Fruit fly (Drosophila melanogaster) whole organism, embryonic: ENCODE data around the gene CG6048.
A peak's percentile ranks its signal among the peaks of the same experiment; 100 is the strongest.

Experiments used
- Abd-B ChIP-seq: fragments of 200-800 bp; sonication (Bioruptor generic); optimal IDR thresholded peaks from 2 replicates; lab custom pipeline; 2018; ENCODE audit warnings: missing biosample characterization, mild to moderate bottlenecking, missing genetic modification characterization, moderate library complexity
- Ada2b ChIP-seq: fragments of 200-800 bp; sonication (Bioruptor generic); IDR thresholded peaks from 2 replicates; pipeline ENCODE4 v1.3.6; 2022; ENCODE audit warnings: missing biosample characterization, missing genetic modification characterization
- B-H2 ChIP-seq: fragments of 200-800 bp; sonication (Bioruptor generic); optimal IDR thresholded peaks from 2 replicates; lab custom pipeline; 2018; ENCODE audit warnings: missing biosample characterization, mild to moderate bottlenecking, missing genetic modification characterization
- CG10321 ChIP-seq: fragments of 200-800 bp; sonication (Bioruptor generic); IDR thresholded peaks from 2 replicates; pipeline ENCODE4 v1.3.6; 2022; ENCODE audit warnings: missing biosample characterization, missing genetic modification characterization
- CG11093 ChIP-seq: fragments of 200-800 bp; sonication (Bioruptor generic); IDR thresholded peaks from 3 replicates; pipeline ENCODE4 v1.3.6; 2022; ENCODE audit warnings: missing biosample characterization, missing genetic modification characterization
- CG11504 ChIP-seq: fragments of 200-800 bp; sonication (Bioruptor generic); optimal IDR thresholded peaks from 3 replicates; lab custom pipeline; 2019; ENCODE audit warnings: missing biosample characterization, mild to moderate bottlenecking, missing genetic modification characterization, moderate library complexity
- CG15011 ChIP-seq: fragments of 200-800 bp; sonication (Bioruptor generic); optimal IDR thresholded peaks from 3 replicates; lab custom pipeline; 2018; ENCODE audit warnings: missing biosample characterization, mild to moderate bottlenecking, missing genetic modification characterization
- CG17359 ChIP-seq: fragments of 200-800 bp; sonication (Bioruptor generic); optimal IDR thresholded peaks from 3 replicates; lab custom pipeline; 2018; ENCODE audit warnings: missing biosample characterization, mild to moderate bottlenecking, missing genetic modification characterization, moderate library complexity
- CG17612 ChIP-seq: fragments of 200-800 bp; sonication (Bioruptor generic); IDR thresholded peaks from 2 replicates; pipeline ENCODE4 v1.3.6; 2022; ENCODE audit warnings: missing biosample characterization, missing genetic modification characterization
- CG18011 ChIP-seq: fragments of 200-800 bp; sonication (Bioruptor generic); optimal IDR thresholded peaks from 2 replicates; lab custom pipeline; 2017; ENCODE audit warnings: missing biosample characterization, missing genetic modification characterization, mild to moderate bottlenecking, moderate library complexity, missing genotype
- CG3163 ChIP-seq: fragments of 200-800 bp; sonication (Bioruptor generic); optimal IDR thresholded peaks from 3 replicates; lab custom pipeline; 2016; ENCODE audit warnings: missing biosample characterization, missing genetic modification characterization
- CG32767 ChIP-seq: fragments of 200-800 bp; sonication (Bioruptor generic); IDR thresholded peaks from 2 replicates; pipeline ENCODE4 v1.3.6; 2022; ENCODE audit warnings: missing biosample characterization, missing genetic modification characterization
- CG34224 ChIP-seq: fragments of 200-800 bp; sonication (Bioruptor generic); IDR thresholded peaks from 3 replicates; pipeline ENCODE4 v1.3.6; 2022; ENCODE audit warnings: missing biosample characterization, missing genetic modification characterization; ENCODE audit not compliant: partially characterized antibody
- CG5180 ChIP-seq: fragments of 200-800 bp; sonication (Bioruptor generic); optimal IDR thresholded peaks from 3 replicates; lab custom pipeline; 2017; ENCODE audit warnings: missing biosample characterization, missing genetic modification characterization, mild to moderate bottlenecking, moderate library complexity, missing genetic modification reagents
- CG6765 ChIP-seq: fragments of 200-800 bp; sonication (Bioruptor generic); optimal IDR thresholded peaks from 3 replicates; lab custom pipeline; 2017; ENCODE audit warnings: missing biosample characterization, mild to moderate bottlenecking, missing genetic modification characterization
- CG8281 ChIP-seq: fragments of 200-800 bp; sonication (Bioruptor generic); optimal IDR thresholded peaks from 2 replicates; lab custom pipeline; 2018; ENCODE audit warnings: missing biosample characterization, mild to moderate bottlenecking, missing genetic modification characterization, moderate library complexity
- CG8359 ChIP-seq: fragments of 200-800 bp; sonication (Bioruptor generic); optimal IDR thresholded peaks from 2 replicates; lab custom pipeline; 2017; ENCODE audit warnings: missing biosample characterization, mild to moderate bottlenecking, missing genetic modification characterization, borderline replicate concordance
- CG8944 ChIP-seq: fragments of 200-800 bp; sonication (Bioruptor generic); optimal IDR thresholded peaks from 3 replicates; lab custom pipeline; 2016; ENCODE audit warnings: missing biosample characterization, missing genetic modification characterization
- CG9609 ChIP-seq: fragments of 200-800 bp; sonication (Bioruptor generic); optimal IDR thresholded peaks from 3 replicates; lab custom pipeline; 2016; ENCODE audit warnings: missing biosample characterization, missing genetic modification characterization
- D19B ChIP-seq: fragments of 200-800 bp; sonication (Bioruptor generic); optimal IDR thresholded peaks from 2 replicates; lab custom pipeline; 2017; ENCODE audit warnings: missing biosample characterization, mild to moderate bottlenecking, missing genetic modification characterization
- Dip3 ChIP-seq: fragments of 200-800 bp; sonication (Bioruptor generic); optimal IDR thresholded peaks from 3 replicates; lab custom pipeline; 2016; ENCODE audit warnings: missing biosample characterization, missing genetic modification characterization
- Dll ChIP-seq: fragments of 200-800 bp; sonication (Bioruptor generic); IDR thresholded peaks from 4 replicates; pipeline ENCODE4 v1.3.6; 2022; ENCODE audit warnings: missing biosample characterization, missing genetic modification characterization; ENCODE audit not compliant: partially characterized antibody
- Dp ChIP-seq: fragments of 200-800 bp; sonication (Bioruptor generic); optimal IDR thresholded peaks from 2 replicates; lab custom pipeline; 2018; ENCODE audit warnings: missing biosample characterization, mild to moderate bottlenecking, missing genetic modification characterization, moderate library complexity
- Fer2 ChIP-seq: fragments of 200-800 bp; sonication (Bioruptor generic); optimal IDR thresholded peaks from 2 replicates; lab custom pipeline; 2018; ENCODE audit warnings: missing biosample characterization, mild to moderate bottlenecking, missing genetic modification characterization, moderate library complexity
- Mad ChIP-seq: fragments of 200-800 bp; sonication (Bioruptor generic); optimal IDR thresholded peaks from 2 replicates; lab custom pipeline; 2016; ENCODE audit warnings: missing biosample characterization, missing genetic modification characterization
- NC2β ChIP-seq: fragments of 200-800 bp; sonication (Bioruptor generic); optimal IDR thresholded peaks from 2 replicates; lab custom pipeline; 2016; ENCODE audit warnings: missing biosample characterization, missing genetic modification characterization
- Oli ChIP-seq: fragments of 200-800 bp; sonication (Bioruptor generic); optimal IDR thresholded peaks from 2 replicates; lab custom pipeline; 2018; ENCODE audit warnings: missing biosample characterization, mild to moderate bottlenecking, missing genetic modification characterization, moderate library complexity
- al ChIP-seq: fragments of 200-800 bp; sonication (Bioruptor generic); IDR thresholded peaks from 2 replicates; pipeline ENCODE4 v1.3.6; 2022; ENCODE audit warnings: missing biosample characterization, missing genetic modification characterization
- caup ChIP-seq: fragments of 200-800 bp; sonication (Bioruptor generic); optimal IDR thresholded peaks from 3 replicates; lab custom pipeline; 2017; ENCODE audit warnings: missing biosample characterization, mild to moderate bottlenecking, missing genetic modification characterization, moderate library complexity; ENCODE audit not compliant: severe bottlenecking
- chm ChIP-seq: fragments of 200-800 bp; sonication (Bioruptor generic); IDR thresholded peaks from 2 replicates; pipeline ENCODE4 v1.3.6; 2022; ENCODE audit warnings: missing biosample characterization, missing genetic modification characterization
- corto ChIP-seq: fragments of 200-800 bp; sonication (Bioruptor generic); optimal IDR thresholded peaks from 2 replicates; lab custom pipeline; 2016; ENCODE audit warnings: missing biosample characterization, mild to moderate bottlenecking, missing genetic modification characterization, moderate library complexity
- cwo ChIP-seq: fragments of 200-800 bp; sonication (Bioruptor generic); optimal IDR thresholded peaks from 3 replicates; lab custom pipeline; 2017; ENCODE audit warnings: missing biosample characterization, missing genetic modification characterization, mild to moderate bottlenecking, moderate library complexity, missing genetic modification reagents
- da ChIP-seq: fragments of 200-800 bp; sonication (Bioruptor generic); optimal IDR thresholded peaks from 2 replicates; lab custom pipeline; 2016; ENCODE audit warnings: missing biosample characterization, missing genetic modification characterization
- dimm ChIP-seq: fragments of 200-800 bp; sonication (Bioruptor generic); IDR thresholded peaks from 2 replicates; pipeline ENCODE4 v1.3.6; 2022; ENCODE audit warnings: missing biosample characterization, missing genetic modification characterization
- hkb ChIP-seq, 2 experiments: fragments of 200-800 bp in 1 of 2; fragments of >200 bp in 1 of 2; sonication (Bioruptor generic) in 1 of 2; IDR thresholded peaks in 1 of 2; optimal IDR thresholded peaks in 1 of 2; 2 replicates each; pipeline versions ENCODE4 v1.3.6 to Lab custom; 2017 to 2022; ENCODE audit warnings: missing biosample characterization in 1 of 2, missing genetic modification characterization in 1 of 2
- kay ChIP-seq: fragments of 200-800 bp; sonication (Bioruptor generic); optimal IDR thresholded peaks from 2 replicates; lab custom pipeline; 2016; ENCODE audit warnings: missing biosample characterization, missing genetic modification characterization
- pb ChIP-seq: fragments of 200-800 bp; sonication (Bioruptor generic); optimal IDR thresholded peaks from 3 replicates; lab custom pipeline; 2016; ENCODE audit warnings: missing biosample characterization, missing genetic modification characterization
- pita ChIP-seq: fragments of 200-800 bp; sonication (Bioruptor generic); optimal IDR thresholded peaks from 2 replicates; lab custom pipeline; 2017; ENCODE audit warnings: missing biosample characterization, mild to moderate bottlenecking, missing genetic modification characterization
- pum ChIP-seq: fragments of 200-800 bp; sonication (Bioruptor generic); optimal IDR thresholded peaks from 2 replicates; lab custom pipeline; 2016; ENCODE audit warnings: missing biosample characterization, missing genetic modification characterization
- repo ChIP-seq: fragments of 200-800 bp; sonication (Bioruptor generic); optimal IDR thresholded peaks from 2 replicates; lab custom pipeline; 2016; ENCODE audit warnings: missing biosample characterization, missing genetic modification characterization
- rib ChIP-seq: fragments of 200-800 bp; sonication (Bioruptor generic); IDR thresholded peaks from 2 replicates; pipeline ENCODE4 v1.3.6; 2022; ENCODE audit warnings: missing biosample characterization, missing genetic modification characterization
- schlank ChIP-seq: fragments of 200-800 bp; sonication (Bioruptor generic); optimal IDR thresholded peaks from 2 replicates; lab custom pipeline; 2018; ENCODE audit warnings: missing biosample characterization, mild to moderate bottlenecking, missing genetic modification characterization
- sd ChIP-seq: fragments of 200-800 bp; sonication (Bioruptor generic); optimal IDR thresholded peaks from 3 replicates; lab custom pipeline; 2018; ENCODE audit warnings: missing biosample characterization, mild to moderate bottlenecking, missing genetic modification characterization, moderate library complexity
- sens-2 ChIP-seq: fragments of 200-800 bp; sonication (Bioruptor generic); IDR thresholded peaks from 2 replicates; pipeline ENCODE4 v1.3.6; 2022; ENCODE audit warnings: missing biosample characterization, missing genetic modification characterization
- slp2 ChIP-seq: fragments of 200-800 bp; sonication (Bioruptor generic); optimal IDR thresholded peaks from 2 replicates; lab custom pipeline; 2016; ENCODE audit warnings: missing biosample characterization, missing genetic modification characterization
- sna ChIP-seq: fragments of 200-800 bp; sonication (Bioruptor generic); IDR thresholded peaks from 2 replicates; pipeline ENCODE4 v1.3.6; 2022; ENCODE audit warnings: missing biosample characterization, missing genetic modification characterization; ENCODE audit not compliant: partially characterized antibody
- tap ChIP-seq: fragments of 200-800 bp; optimal IDR thresholded peaks from 3 replicates; lab custom pipeline; 2019; ENCODE audit warnings: missing biosample characterization, mild to moderate bottlenecking, missing genetic modification characterization, moderate library complexity
- tin ChIP-seq: fragments of 200-800 bp; sonication (Bioruptor generic); optimal IDR thresholded peaks from 3 replicates; lab custom pipeline; 2016; ENCODE audit warnings: missing biosample characterization, missing genetic modification characterization
- vvl ChIP-seq: fragments of 200-800 bp; sonication (Bioruptor generic); IDR thresholded peaks from 2 replicates; pipeline ENCODE4 v1.3.6; 2022; ENCODE audit warnings: missing biosample characterization, missing genetic modification characterization
- zfh1 ChIP-seq: fragments of 200-800 bp; sonication (Bioruptor generic); IDR thresholded peaks from 3 replicates; pipeline ENCODE4 v1.3.6; 2022; ENCODE audit warnings: missing biosample characterization, missing genetic modification characterization

The CG6048 gene

dm6 chrX:5980883-5981282 lies 28.5 kb downstream of the CG6048 start (continued):
- TF ChIP-seq CG34224 (GFP tag; lab: Robert Waterston, UW) = no peak
- TF ChIP-seq B-H2 (GFP tag; lab: Kevin White, UChicago) = no peak
- peak; percentile 41 for TF ChIP-seq CG8944 (GFP tag; lab: Kevin White, UChicago)
- no peak for TF ChIP-seq da
- peak; percentile 56; the same call in 1 of the 2 replicates for TF ChIP-seq rib (GFP tag; lab: Robert Waterston, UW)
- peak; percentile 84 for TF ChIP-seq Ada2b (GFP tag; lab: Robert Waterston, UW)
- no peak for TF ChIP-seq Dp (GFP tag; lab: Kevin White, UChicago)
- 0 out of 2 replicates have a peak, but pooled peaks have one; percentile 51 for TF ChIP-seq sens-2 (GFP tag; lab: Robert Waterston, UW)
- TF ChIP-seq CG8359 (GFP tag; lab: Kevin White, UChicago) = no peak
- peak; percentile 23 for TF ChIP-seq CG9609
- TF ChIP-seq tap = peak; percentile 75
- TF ChIP-seq kay (GFP tag; lab: Kevin White, UChicago) = peak; percentile 72
- peak; percentile 51 for TF ChIP-seq tin (GFP tag; lab: Kevin White, UChicago)
- TF ChIP-seq Fer2 (tag; lab: Kevin White, UChicago) = peak; percentile 17
- peak; percentile 75 for TF ChIP-seq caup (GFP tag; lab: Kevin White, UChicago)
- TF ChIP-seq Dll = no peak
- peak; percentile 58; the same call in 1 of the 3 replicates for TF ChIP-seq CG11093 (GFP tag; lab: Robert Waterston, UW)
- TF ChIP-seq Abd-B (GFP tag; lab: Kevin White, UChicago) = peak; percentile 59
- peak; percentile 35 for TF ChIP-seq CG18011 (GFP tag; lab: Kevin White, UChicago)
- TF ChIP-seq pb (GFP tag; lab: Kevin White, UChicago) = no peak
- TF ChIP-seq zfh1 (GFP tag; lab: Robert Waterston, UW) = peak; percentile 81
- TF ChIP-seq CG5180 (GFP tag; lab: Kevin White, UChicago) = peak; percentile 49
- 0 out of 2 replicates have a peak, but pooled peaks have one; percentile 21 for TF ChIP-seq dimm
- TF ChIP-seq CG8281 (tag; lab: Kevin White, UChicago) = peak; percentile 46
- peak; percentile 63 for TF ChIP-seq D19B
- peak; percentile 72; the same call in 1 of the 2 replicates for TF ChIP-seq chm
- TF ChIP-seq hkb (optimal IDR thresholded peaks at IDR 0.05; lab: Kevin White, UChicago) = no peak
- TF ChIP-seq hkb (GFP tag; IDR thresholded peaks at IDR 0.05; lab: Robert Waterston, UW) = peak; percentile 85
- TF ChIP-seq Mad (GFP tag; lab: Kevin White, UChicago) = peak; percentile 45
- no peak for TF ChIP-seq CG3163
- TF ChIP-seq slp2 (GFP tag; lab: Kevin White, UChicago) = peak; percentile 9
- TF ChIP-seq cwo (GFP tag; lab: Kevin White, UChicago) = peak; percentile 74
- peak; percentile 23 for TF ChIP-seq sd
- TF ChIP-seq pum (GFP tag; lab: Kevin White, UChicago) = no peak
- peak; percentile 66 for TF ChIP-seq corto (GFP tag; lab: Kevin White, UChicago)
- peak; percentile 74 for TF ChIP-seq CG17359 (tag; lab: Kevin White, UChicago)
- TF ChIP-seq pita = no peak
- peak; percentile 55 for TF ChIP-seq CG6765
- TF ChIP-seq vvl (GFP tag; lab: Robert Waterston, UW) = peak; percentile 89
- peak; percentile 82 for TF ChIP-seq CG11504 (tag; lab: Kevin White, UChicago)
- TF ChIP-seq sna (GFP tag; lab: Robert Waterston, UW) = no peak
- TF ChIP-seq schlank (tag; lab: Kevin White, UChicago) = peak; percentile 71
- TF ChIP-seq Dip3 (GFP tag; lab: Kevin White, UChicago) = peak; percentile 62
- TF ChIP-seq CG17612 (GFP tag; lab: Robert Waterston, UW) = peak; percentile 53; the same call in 1 of the 2 replicates
- TF ChIP-seq al (GFP tag; lab: Robert Waterston, UW) = peak; percentile 73
- TF ChIP-seq Oli (tag; lab: Kevin White, UChicago) = peak; percentile 75
- peak; percentile 46 for TF ChIP-seq CG15011 (GFP tag; lab: Kevin White, UChicago)
- no peak for TF ChIP-seq CG10321 (GFP tag; lab: Robert Waterston, UW)
- peak; percentile 83 for TF ChIP-seq CG32767 (GFP tag; lab: Robert Waterston, UW)
- no peak for TF ChIP-seq repo (GFP tag; lab: Kevin White, UChicago)
- no peak for TF ChIP-seq NC2β
